Fruit fly (Drosophila melanogaster) whole organism, pupa: ENCODE results near the gene Mkk4.

Experiments used
- CG10348 ChIP-seq: fragments of 200-800 bp; sonication (Bioruptor generic); IDR thresholded peaks from 2 replicates; pipeline ENCODE4 v1.3.6; 2022; ENCODE audit warnings: missing biosample characterization, missing genetic modification characterization
- CG12605 ChIP-seq: fragments of 200-800 bp; sonication (Bioruptor generic); IDR thresholded peaks from 2 replicates; pipeline ENCODE4 v1.3.6; 2022; ENCODE audit warnings: missing biosample characterization, missing genetic modification characterization
- CG8159 ChIP-seq: fragments of 200-800 bp; sonication (Bioruptor generic); optimal IDR thresholded peaks from 3 replicates; lab custom pipeline; 2018; ENCODE audit warnings: missing biosample characterization, mild to moderate bottlenecking, missing genetic modification characterization, moderate library complexity
- CG9948 ChIP-seq: fragments of 200-800 bp; sonication (Bioruptor generic); optimal IDR thresholded peaks from 2 replicates; lab custom pipeline; 2018; ENCODE audit warnings: missing biosample characterization, mild to moderate bottlenecking, missing genetic modification characterization, moderate library complexity
- Pif1B ChIP-seq: fragments of 200-800 bp; sonication (Bioruptor generic); optimal IDR thresholded peaks from 3 replicates; lab custom pipeline; 2016; ENCODE audit warnings: missing biosample characterization, missing genetic modification characterization
- fd96Ca ChIP-seq: fragments of 200-800 bp; sonication (Bioruptor generic); IDR thresholded peaks from 3 replicates; pipeline ENCODE4 v1.3.6; 2022; ENCODE audit warnings: missing biosample characterization, missing genetic modification characterization
- rn ChIP-seq: fragments of 200-800 bp; sonication (Bioruptor generic); IDR thresholded peaks from 2 replicates; pipeline ENCODE4 v1.3.6; 2022; ENCODE audit warnings: missing biosample characterization, missing genetic modification characterization

- TF ChIP-seq CG8159 (tag; lab: Kevin White, UChicago) (no peak), CG10348 (GFP tag; lab: Robert Waterston, UW) (no peak), Pif1B (GFP tag; lab: Kevin White, UChicago) (no peak), CG9948 (tag; lab: Kevin White, UChicago) (no peak), rn (GFP tag; lab: Robert Waterston, UW) (no peak), CG12605 (no peak), fd96Ca (GFP tag; lab: Robert Waterston, UW) (no peak)
Measured at dm6 chr3R:8645580-8646220, 4.9 kb downstream of the Mkk4 start, which contains the start of gene Cyp313b1.
